Worm (Caenorhabditis elegans): ENCODE data around the gene F08F1.9.

Gene F08F1.9

ce11 chrX:8416819-8417218 lies 6.2 kb upstream of the F08F1.9 start, which contains the start of gene ced-8:
TSS of gene ced-8 (minus strand) at chrX:8416919.
- TF ChIP-seq Y95B8A.8 (GFP tag; IDR thresholded peaks at IDR 0.05) (no peak), aptf-2 (GFP tag; conservative IDR thresholded peaks at IDR 0.05) (no peak), sptf-2 (GFP tag; optimal IDR thresholded peaks at IDR 0.05) (no peak), snpc-1.1 (tag; optimal IDR thresholded peaks at IDR 0.05; ENCODE audit: insufficient read depth) (no peak), K11D2.4 (GFP tag; IDR thresholded peaks at IDR 0.05) (no peak), nfya-1 (tag; optimal IDR thresholded peaks at IDR 0.05; ENCODE audit: borderline replicate concordance, insufficient read depth) (no peak), sdz-38 (tag; optimal IDR thresholded peaks at IDR 0.05) (no peak), chd-7 (tag; optimal IDR thresholded peaks at IDR 0.05) (no peak), rpc-1 (optimal IDR thresholded peaks at IDR 0.05) (no peak), rpc-1 (tag; optimal IDR thresholded peaks at IDR 0.05) (no peak), snpc-4 (GFP tag; optimal IDR thresholded peaks at IDR 0.05) (no peak), snpc-4 (tag; optimal IDR thresholded peaks at IDR 0.05) (no peak), B0336.3 (GFP tag; IDR thresholded peaks at IDR 0.05) (no peak), die-1 (tag; optimal IDR thresholded peaks at IDR 0.05) (no peak), atf-7 (tag; optimal IDR thresholded peaks at IDR 0.05) (no peak)

- no peak for TF ChIP-seq ceh-79 (tag; optimal IDR thresholded peaks at IDR 0.05)
- no peak for TF ChIP-seq ama-1 (optimal IDR thresholded peaks at IDR 0.05)
- no peak for TF ChIP-seq ama-1 (GFP tag; optimal IDR thresholded peaks at IDR 0.05)
- no peak for TF ChIP-seq cebp-1 (GFP tag; IDR thresholded peaks at IDR 0.05)
- no peak for TF ChIP-seq cebp-1 (tag; optimal IDR thresholded peaks at IDR 0.05)
- TF ChIP-seq nfya-1 (tag; optimal IDR thresholded peaks at IDR 0.05; ENCODE audit: borderline replicate concordance, insufficient read depth): no peak
- no peak for TF ChIP-seq ztf-3 (GFP tag; optimal IDR thresholded peaks at IDR 0.05)
- no peak for TF ChIP-seq dpl-1 (GFP tag; optimal IDR thresholded peaks at IDR 0.05)
- no peak for TF ChIP-seq madf-8 (GFP tag; conservative IDR thresholded peaks at IDR 0.05)
- TF ChIP-seq unc-62 (GFP tag; optimal IDR thresholded peaks at IDR 0.05): no peak
- no peak for TF ChIP-seq C17E4.6 (GFP tag; IDR thresholded peaks at IDR 0.05)
- TF ChIP-seq rcor-1 (GFP tag; IDR thresholded peaks at IDR 0.05): no peak
- TF ChIP-seq zfh-2 (GFP tag; conservative IDR thresholded peaks at IDR 0.05): no peak
- no peak for TF ChIP-seq repo-1 (tag; optimal IDR thresholded peaks at IDR 0.05)
- no peak for TF ChIP-seq hrde-1 (tag; optimal IDR thresholded peaks at IDR 0.05; ENCODE audit: borderline replicate concordance)
- TF ChIP-seq egl-18 (GFP tag; IDR thresholded peaks at IDR 0.05): no peak
- TF ChIP-seq nhr-27 (tag; optimal IDR thresholded peaks at IDR 0.05): no peak
- no peak for TF ChIP-seq ztf-6 (GFP tag; IDR thresholded peaks at IDR 0.05)
- TF ChIP-seq Y95B8A.8 (GFP tag; IDR thresholded peaks at IDR 0.05): no peak
- no peak for TF ChIP-seq nfyb-1 (GFP tag; IDR thresholded peaks at IDR 0.05)
- no peak for TF ChIP-seq gei-17 (GFP tag; optimal IDR thresholded peaks at IDR 0.05)
- TF ChIP-seq ztf-18 (tag; optimal IDR thresholded peaks at IDR 0.05): no peak
Measured at ce11 chrX:8413130-8413529, 2.5 kb upstream of the F08F1.9 start, which contains the start of gene F08F1.4. TSS of gene F08F1.4 (plus strand) at chrX:8413430.

- TF ChIP-seq ceh-58 (GFP tag; IDR thresholded peaks at IDR 0.05) (no peak), lag-1 (GFP tag; IDR thresholded peaks at IDR 0.05) (no peak), ceh-40 (GFP tag; IDR thresholded peaks at IDR 0.05) (no peak), ztf-6 (GFP tag; IDR thresholded peaks at IDR 0.05) (no peak), repo-1 (tag; optimal IDR thresholded peaks at IDR 0.05) (no peak), atf-7 (tag; optimal IDR thresholded peaks at IDR 0.05) (no peak), ceh-91 (GFP tag; IDR thresholded peaks at IDR 0.05) (no peak), F22D6.2 (tag; optimal IDR thresholded peaks at IDR 0.05) (no peak), attf-6 (GFP tag; IDR thresholded peaks at IDR 0.05) (no peak), ztf-22 (GFP tag; optimal IDR thresholded peaks at IDR 0.05) (no peak), F52B5.7 (tag; optimal IDR thresholded peaks at IDR 0.05) (no peak)
Measured at ce11 chrX:8408267-8408666, 2.4 kb downstream of the F08F1.9 start, which contains the start of gene sulp-3. TSS of gene sulp-3 (minus strand) at chrX:8408367.
